Fruit fly (Drosophila melanogaster): ENCODE data around the gene FoxL1.
A peak's percentile ranks its signal among the peaks of the same experiment; 100 is the strongest.

DNA sequence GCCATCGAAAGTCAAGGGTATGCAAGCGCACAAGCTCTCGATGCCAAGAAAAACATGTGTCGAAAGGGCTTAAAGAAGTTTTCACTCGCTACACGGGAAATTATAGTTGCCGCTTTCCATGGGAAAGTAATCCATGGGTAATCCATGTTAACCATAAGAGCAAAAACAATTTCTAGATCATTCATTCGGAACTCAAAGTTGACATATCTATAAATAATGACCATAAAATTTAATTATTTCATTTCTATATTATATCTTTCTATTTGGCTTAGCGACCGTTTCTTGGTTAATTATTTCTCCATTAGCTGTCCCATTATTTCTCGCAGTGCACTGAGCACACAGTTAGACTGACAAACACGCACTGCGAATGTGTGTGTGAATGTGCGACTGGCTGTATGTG lies 18.0 kb upstream of the FoxL1 start:
- no peak for TF ChIP-seq lz (GFP tag; optimal IDR thresholded peaks at IDR 0.05)
- TF ChIP-seq CG6854 (GFP tag; optimal IDR thresholded peaks at IDR 0.05) = no peak
- TF ChIP-seq Lpt (GFP tag; optimal IDR thresholded peaks at IDR 0.05) = no peak
- TF ChIP-seq vri (GFP tag; optimal IDR thresholded peaks at IDR 0.05) = no peak
- no peak for TF ChIP-seq Hr39 (GFP tag; optimal IDR thresholded peaks at IDR 0.05)
- TF ChIP-seq spab (GFP tag; optimal IDR thresholded peaks at IDR 0.05) = no peak
- TF ChIP-seq fd85E (GFP tag; optimal IDR thresholded peaks at IDR 0.05) = no peak
- peak; percentile 39 for TF ChIP-seq fd59A (GFP tag; optimal IDR thresholded peaks at IDR 0.05)
- peak; percentile 4 for TF ChIP-seq Hr4 (GFP tag; optimal IDR thresholded peaks at IDR 0.05)

Measured in whole organism, prepupa.